Worm (Caenorhabditis elegans): Measurements from ENCODE around the gene F46F5.13.

ce11 chrII:791828-792227, 11.3 kb upstream of the F46F5.13 start, which contains the start of gene F46F5.1:
- TF ChIP-seq mdl-1 (tag; optimal IDR thresholded peaks at IDR 0.05) (no peak), snpc-4 (tag; optimal IDR thresholded peaks at IDR 0.05) (no peak), egl-27 (tag; optimal IDR thresholded peaks at IDR 0.05) (no peak), lin-15B (tag; optimal IDR thresholded peaks at IDR 0.05) (no peak), unc-62 (GFP tag; optimal IDR thresholded peaks at IDR 0.05) (no peak), fos-1 (tag; optimal IDR thresholded peaks at IDR 0.05) (no peak), nhr-237 (tag; optimal IDR thresholded peaks at IDR 0.05) (no peak), nhr-76 (tag; optimal IDR thresholded peaks at IDR 0.05) (no peak), R02D3.7 (tag; optimal IDR thresholded peaks at IDR 0.05) (no peak), pha-4 (tag; optimal IDR thresholded peaks at IDR 0.05) (no peak), ceh-16 (tag; optimal IDR thresholded peaks at IDR 0.05) (no peak), ZK546.5 (tag; optimal IDR thresholded peaks at IDR 0.05) (no peak), lsy-12 (tag; optimal IDR thresholded peaks at IDR 0.05) (no peak)

All from whole organism, L3 larva.